Worm (Caenorhabditis elegans) whole organism, L3 larva: ENCODE measurements around the gene sox-4.

Experiments used
- ZK546.5 ChIP-seq: sonication (generic microtip); optimal IDR thresholded peaks from 2 replicates; lab custom pipeline; 2017; ENCODE audit warnings: missing biosample characterization, missing genetic modification characterization
- aly-2 ChIP-seq: fragments of 150-350 bp; optimal IDR thresholded peaks from 2 replicates; lab custom pipeline; 2014; ENCODE audit warnings: missing biosample characterization, missing genetic modification characterization
- ceh-16 ChIP-seq: sonication (generic microtip); optimal IDR thresholded peaks from 2 replicates; lab custom pipeline; 2017; ENCODE audit warnings: missing biosample characterization, missing genetic modification characterization
- ceh-9 ChIP-seq: sonication (generic microtip); optimal IDR thresholded peaks from 2 replicates; lab custom pipeline; 2018; ENCODE audit warnings: missing biosample characterization, missing genetic modification characterization
- daf-12 ChIP-seq: fragments of 150-350 bp; optimal IDR thresholded peaks from 2 replicates; lab custom pipeline; 2014; ENCODE audit warnings: missing biosample characterization, missing genetic modification reagents, missing genetic modification characterization
- egl-5 ChIP-seq: fragments of 150-350 bp; optimal IDR thresholded peaks from 2 replicates; lab custom pipeline; 2017; ENCODE audit warnings: missing biosample characterization, missing genetic modification reagents, missing genetic modification characterization, inconsistent platforms
- elt-1 ChIP-seq: fragments of 150-350 bp; optimal IDR thresholded peaks from 2 replicates; lab custom pipeline; 2014; ENCODE audit warnings: missing biosample characterization, missing genetic modification characterization
- elt-3 ChIP-seq, 3 experiments: fragments of 150-350 bp in 1 of 3; sonication (generic microtip) in 2 of 3; optimal IDR thresholded peaks; 2 replicates in 2 of 3; 4 replicates in 1 of 3; lab custom pipeline; 2014 to 2017; ENCODE audit warnings: missing biosample characterization in 3 of 3, missing genetic modification characterization in 3 of 3
- fkh-10 ChIP-seq: sonication (generic microtip); optimal IDR thresholded peaks from 2 replicates; lab custom pipeline; 2017; ENCODE audit warnings: missing biosample characterization, missing genetic modification reagents, missing genetic modification characterization
- lin-15B ChIP-seq: fragments of 150-350 bp; optimal IDR thresholded peaks from 2 replicates; lab custom pipeline; 2014; ENCODE audit warnings: missing biosample characterization, missing genetic modification characterization
- lin-39 ChIP-seq: fragments of 150-350 bp; optimal IDR thresholded peaks from 2 replicates; lab custom pipeline; 2018; ENCODE audit warnings: missing biosample characterization, missing genetic modification reagents, missing genetic modification characterization
- nfya-1 ChIP-seq: sonication (generic microtip); optimal IDR thresholded peaks from 2 replicates; lab custom pipeline; 2017; ENCODE audit warnings: missing genetic modification characterization, mild to moderate bottlenecking, missing compliant biosample characterization, antibody characterized with exemption, moderate library complexity; ENCODE audit not compliant: insufficient read depth
- nhr-12 ChIP-seq: fragments of 150-350 bp; optimal IDR thresholded peaks from 2 replicates; lab custom pipeline; 2014; ENCODE audit warnings: missing biosample characterization, missing genetic modification characterization
- nhr-25 ChIP-seq: sonication (generic microtip); optimal IDR thresholded peaks from 2 replicates; lab custom pipeline; 2017; ENCODE audit warnings: missing biosample characterization, missing genetic modification characterization
- pha-4 ChIP-seq: fragments of 150-350 bp; optimal IDR thresholded peaks from 2 replicates; lab custom pipeline; 2014; ENCODE audit warnings: missing biosample characterization, missing genetic modification reagents, missing genetic modification characterization
- pqm-1 ChIP-seq: fragments of 150-350 bp; optimal IDR thresholded peaks from 2 replicates; lab custom pipeline; 2017; ENCODE audit warnings: missing biosample characterization, missing genetic modification characterization, inconsistent platforms
- skn-1 ChIP-seq: fragments of 150-350 bp; optimal IDR thresholded peaks from 2 replicates; lab custom pipeline; 2014; ENCODE audit warnings: missing biosample characterization, missing genetic modification characterization
- unc-39 ChIP-seq: sonication (generic microtip); optimal IDR thresholded peaks from 4 replicates; lab custom pipeline; 2017; ENCODE audit warnings: missing biosample characterization, missing genetic modification characterization
- unc-62 ChIP-seq: fragments of 150-350 bp; sonication (generic microtip); optimal IDR thresholded peaks from 4 replicates; lab custom pipeline; 2014; ENCODE audit warnings: missing biosample characterization, missing genetic modification reagents, missing genetic modification characterization
- zag-1 ChIP-seq: fragments of 150-350 bp; optimal IDR thresholded peaks from 2 replicates; lab custom pipeline; 2014; ENCODE audit warnings: missing biosample characterization, missing genetic modification characterization
- ztf-11 ChIP-seq: fragments of 150-350 bp; optimal IDR thresholded peaks from 2 replicates; lab custom pipeline; 2014; ENCODE audit warnings: missing biosample characterization, missing genetic modification characterization
- ztf-4 ChIP-seq: fragments of 150-350 bp; optimal IDR thresholded peaks from 2 replicates; lab custom pipeline; 2014; ENCODE audit warnings: missing biosample characterization, missing genetic modification characterization

Gene sox-4

ce11 chrX:3462086-3462485 lies 46.7 kb downstream of the sox-4 start:
- TF ChIP-seq nhr-12 (tag; lab: Kevin White, UChicago) (no peak), fkh-10 (GFP tag; lab: Kevin White, UChicago) (no peak), ceh-9 (tag; lab: Kevin White, UChicago) (no peak), unc-39 (no peak), lin-15B (tag; lab: Kevin White, UChicago) (no peak), ztf-11 (no peak), pha-4 (tag; lab: Kevin White, UChicago) (no peak), daf-12 (tag; lab: Kevin White, UChicago) (no peak), elt-3 (tag; optimal IDR thresholded peaks at IDR 0.05; lab: Kevin White, UChicago) (no peak), ZK546.5 (no peak), aly-2 (no peak), ztf-4 (tag; lab: Kevin White, UChicago) (no peak), pqm-1 (no peak), elt-1 (tag; lab: Kevin White, UChicago) (no peak), nhr-25 (tag; lab: Kevin White, UChicago) (no peak), zag-1 (tag; lab: Kevin White, UChicago) (no peak), skn-1 (no peak)

ce11 chrX:3455561-3455960 lies 53.2 kb downstream of the sox-4 start:
- TF ChIP-seq lin-39 (tag; lab: Kevin White, UChicago) = peak; percentile 93
- TF ChIP-seq unc-39 = no peak
- TF ChIP-seq unc-62 = peak; percentile 43
- TF ChIP-seq nfya-1 (tag; lab: Kevin White, UChicago) = peak; percentile 50
- TF ChIP-seq egl-5 (tag; lab: Kevin White, UChicago) = peak; percentile 61
- TF ChIP-seq ceh-16 = no peak
